Fruit fly (Drosophila melanogaster) whole organism, embryonic: Measurements from ENCODE around the gene holn1.
A peak's percentile ranks its signal among the peaks of the same experiment; 100 is the strongest.

ENCODE experiments used
- Aef1 ChIP-seq: fragments of 200-800 bp; sonication (Bioruptor generic); IDR thresholded peaks from 3 replicates; pipeline ENCODE4 v1.3.6; 2022; ENCODE audit warnings: missing biosample characterization, missing genetic modification characterization
- Antp ChIP-seq: fragments of 200-800 bp; sonication (Bioruptor generic); optimal IDR thresholded peaks from 3 replicates; lab custom pipeline; 2016; ENCODE audit warnings: missing biosample characterization, missing genetic modification characterization
- B-H2 ChIP-seq: fragments of 200-800 bp; sonication (Bioruptor generic); optimal IDR thresholded peaks from 2 replicates; lab custom pipeline; 2018; ENCODE audit warnings: missing biosample characterization, mild to moderate bottlenecking, missing genetic modification characterization
- CG10209 ChIP-seq: fragments of 200-800 bp; sonication (Bioruptor generic); optimal IDR thresholded peaks from 3 replicates; lab custom pipeline; 2017; ENCODE audit warnings: missing biosample characterization, mild to moderate bottlenecking, missing genetic modification characterization, missing genetic modification reagents
- CG1024 ChIP-seq: fragments of 200-800 bp; sonication (Bioruptor generic); IDR thresholded peaks from 2 replicates; pipeline ENCODE4 v1.3.6; 2022; ENCODE audit warnings: missing biosample characterization, missing genetic modification characterization
- CG10462 ChIP-seq: fragments of 200-800 bp; sonication (Bioruptor generic); optimal IDR thresholded peaks from 2 replicates; lab custom pipeline; 2016; ENCODE audit warnings: missing biosample characterization, missing genetic modification characterization
- CG12769 ChIP-seq: fragments of 200-800 bp; sonication (Bioruptor generic); optimal IDR thresholded peaks from 2 replicates; lab custom pipeline; 2019; ENCODE audit warnings: missing biosample characterization, mild to moderate bottlenecking, missing genetic modification characterization, moderate library complexity
- CG13296 ChIP-seq: fragments of 200-800 bp; sonication (Bioruptor generic); optimal IDR thresholded peaks from 3 replicates; lab custom pipeline; 2018; ENCODE audit warnings: missing biosample characterization, mild to moderate bottlenecking, missing genetic modification characterization
- CG13775 ChIP-seq: fragments of 200-800 bp; sonication (Bioruptor generic); optimal IDR thresholded peaks from 3 replicates; lab custom pipeline; 2017; ENCODE audit warnings: missing biosample characterization, mild to moderate bottlenecking, missing genetic modification characterization
- CG14014 ChIP-seq: fragments of 200-800 bp; sonication (Bioruptor generic); IDR thresholded peaks from 2 replicates; pipeline ENCODE4 v1.3.6; 2022; ENCODE audit warnings: missing biosample characterization, missing genetic modification characterization
- CG15514 ChIP-seq: fragments of 200-800 bp; sonication (Bioruptor generic); optimal IDR thresholded peaks from 3 replicates; lab custom pipeline; 2017; ENCODE audit warnings: missing biosample characterization, missing genetic modification characterization, mild to moderate bottlenecking, moderate library complexity, missing genetic modification reagents
- CG15601 ChIP-seq: fragments of 200-800 bp; sonication (Bioruptor generic); optimal IDR thresholded peaks from 3 replicates; lab custom pipeline; 2019; ENCODE audit warnings: missing biosample characterization, mild to moderate bottlenecking, missing genetic modification characterization, moderate library complexity
- CG1647 ChIP-seq: fragments of 200-800 bp; sonication (Bioruptor generic); optimal IDR thresholded peaks from 3 replicates; lab custom pipeline; 2016; ENCODE audit warnings: missing biosample characterization, missing genetic modification characterization
- CG16779 ChIP-seq: fragments of 200-800 bp; sonication (Bioruptor generic); IDR thresholded peaks from 2 replicates; pipeline ENCODE4 v1.3.6; 2022; ENCODE audit warnings: missing biosample characterization, missing genetic modification characterization
- CG18764 ChIP-seq: fragments of 200-800 bp; sonication (Bioruptor generic); optimal IDR thresholded peaks from 3 replicates; lab custom pipeline; 2016; ENCODE audit warnings: missing biosample characterization, missing genetic modification characterization
- CG2120 ChIP-seq: fragments of 200-800 bp; sonication (Bioruptor generic); optimal IDR thresholded peaks from 3 replicates; lab custom pipeline; 2016; ENCODE audit warnings: missing biosample characterization, missing genetic modification characterization
- CG2889 ChIP-seq: fragments of 200-800 bp; sonication (Bioruptor generic); IDR thresholded peaks from 3 replicates; pipeline ENCODE4 v1.3.6; 2022; ENCODE audit warnings: missing biosample characterization, missing genetic modification characterization
- CG31365 ChIP-seq: fragments of 200-800 bp; sonication (Bioruptor generic); optimal IDR thresholded peaks from 2 replicates; lab custom pipeline; 2018; ENCODE audit warnings: missing biosample characterization, mild to moderate bottlenecking, missing genetic modification characterization
- CG34224 ChIP-seq: fragments of 200-800 bp; sonication (Bioruptor generic); IDR thresholded peaks from 3 replicates; pipeline ENCODE4 v1.3.6; 2022; ENCODE audit warnings: missing biosample characterization, missing genetic modification characterization; ENCODE audit not compliant: partially characterized antibody
- CG4854 ChIP-seq: fragments of 200-800 bp; sonication (Bioruptor generic); optimal IDR thresholded peaks from 2 replicates; lab custom pipeline; 2016; ENCODE audit warnings: missing biosample characterization, missing genetic modification characterization, inconsistent platforms
- CG5180 ChIP-seq: fragments of 200-800 bp; sonication (Bioruptor generic); optimal IDR thresholded peaks from 3 replicates; lab custom pipeline; 2017; ENCODE audit warnings: missing biosample characterization, missing genetic modification characterization, mild to moderate bottlenecking, moderate library complexity, missing genetic modification reagents
- CG7786 ChIP-seq: fragments of 200-800 bp; sonication (Bioruptor generic); optimal IDR thresholded peaks from 2 replicates; lab custom pipeline; 2016; ENCODE audit warnings: missing biosample characterization, missing genetic modification characterization
- CG7839 ChIP-seq: fragments of 200-800 bp; sonication (Bioruptor generic); optimal IDR thresholded peaks from 3 replicates; lab custom pipeline; 2018; ENCODE audit warnings: missing biosample characterization, mild to moderate bottlenecking, missing genetic modification characterization, moderate library complexity
- CG9817 ChIP-seq: fragments of 200-800 bp; sonication (Bioruptor generic); optimal IDR thresholded peaks from 2 replicates; lab custom pipeline; 2018; ENCODE audit warnings: missing biosample characterization, mild to moderate bottlenecking, missing genetic modification characterization, moderate library complexity
- Dad ChIP-seq: fragments of 200-800 bp; sonication (Bioruptor generic); optimal IDR thresholded peaks from 3 replicates; lab custom pipeline; 2016; ENCODE audit warnings: missing biosample characterization, missing genetic modification characterization
- Drgx ChIP-seq: fragments of 200-800 bp; sonication (Bioruptor generic); IDR thresholded peaks from 2 replicates; pipeline ENCODE4 v1.3.6; 2022; ENCODE audit warnings: missing biosample characterization, missing genetic modification characterization
- H15 ChIP-seq: fragments of 200-800 bp; sonication (Bioruptor generic); IDR thresholded peaks from 3 replicates; pipeline ENCODE4 v1.3.6; 2022; ENCODE audit warnings: missing biosample characterization, missing genetic modification characterization
- MBD-R2 ChIP-seq: fragments of 200-800 bp; sonication (Bioruptor generic); IDR thresholded peaks from 2 replicates; pipeline ENCODE4 v1.3.6; 2022; ENCODE audit warnings: missing biosample characterization, missing genetic modification characterization
- Myb ChIP-seq: fragments of 200-800 bp; sonication (Bioruptor generic); optimal IDR thresholded peaks from 2 replicates; lab custom pipeline; 2016; ENCODE audit warnings: missing biosample characterization, missing genetic modification characterization
- Scr ChIP-seq: fragments of 200-800 bp; sonication (Bioruptor generic); IDR thresholded peaks from 2 replicates; pipeline ENCODE4 v1.3.6; 2022; ENCODE audit warnings: missing biosample characterization, missing genetic modification characterization; ENCODE audit not compliant: partially characterized antibody
- Sin3A ChIP-seq: fragments of >200 bp; optimal IDR thresholded peaks from 2 replicates; lab custom pipeline; 2018
- Sox102F ChIP-seq: fragments of 200-800 bp; sonication (Bioruptor generic); optimal IDR thresholded peaks from 2 replicates; lab custom pipeline; 2018; ENCODE audit warnings: missing biosample characterization, mild to moderate bottlenecking, missing genetic modification characterization, moderate library complexity
- Spps ChIP-seq: fragments of 200-800 bp; sonication (Bioruptor generic); optimal IDR thresholded peaks from 2 replicates; lab custom pipeline; 2018; ENCODE audit warnings: missing biosample characterization, mild to moderate bottlenecking, missing genetic modification characterization
- Usf ChIP-seq: fragments of 200-800 bp; sonication (Bioruptor generic); optimal IDR thresholded peaks from 2 replicates; lab custom pipeline; 2017; ENCODE audit warnings: missing genotype, missing biosample characterization, missing genetic modification characterization
- bsh ChIP-seq, 2 experiments: fragments of 200-800 bp; sonication (Bioruptor generic); optimal IDR thresholded peaks; 2 replicates each; lab custom pipeline; 2017 to 2018; ENCODE audit warnings: mild to moderate bottlenecking in 2 of 2, missing biosample characterization in 2 of 2, missing genetic modification characterization in 2 of 2, moderate library complexity in 1 of 2
- cas ChIP-seq: fragments of 200-800 bp; sonication (Bioruptor generic); IDR thresholded peaks from 2 replicates; pipeline ENCODE4 v1.3.6; 2022; ENCODE audit warnings: missing biosample characterization, missing genetic modification characterization
- grau ChIP-seq: fragments of 200-800 bp; optimal IDR thresholded peaks from 3 replicates; lab custom pipeline; 2019; ENCODE audit warnings: missing biosample characterization, mild to moderate bottlenecking, missing genetic modification characterization, moderate library complexity
- inv ChIP-seq: fragments of 200-800 bp; sonication (Bioruptor generic); IDR thresholded peaks from 2 replicates; pipeline ENCODE4 v1.3.6; 2022; ENCODE audit warnings: missing biosample characterization, missing genetic modification characterization; ENCODE audit not compliant: partially characterized antibody
- klu ChIP-seq: fragments of 200-800 bp; sonication (Bioruptor generic); IDR thresholded peaks from 2 replicates; pipeline ENCODE4 v1.3.6; 2022; ENCODE audit warnings: missing biosample characterization, missing genetic modification characterization
- lbe ChIP-seq: fragments of 200-800 bp; sonication (Bioruptor generic); optimal IDR thresholded peaks from 2 replicates; lab custom pipeline; 2016; ENCODE audit warnings: missing biosample characterization, mild to moderate bottlenecking, missing genetic modification characterization
- nau ChIP-seq: fragments of 200-800 bp; sonication (Bioruptor generic); optimal IDR thresholded peaks from 3 replicates; lab custom pipeline; 2017; ENCODE audit warnings: missing biosample characterization, mild to moderate bottlenecking, missing genetic modification characterization, missing genetic modification reagents
- odd ChIP-seq: fragments of 200-800 bp; sonication (Bioruptor generic); optimal IDR thresholded peaks from 2 replicates; lab custom pipeline; 2017; ENCODE audit warnings: missing biosample characterization, mild to moderate bottlenecking, missing genetic modification characterization
- otp ChIP-seq: fragments of 200-800 bp; sonication (Bioruptor generic); IDR thresholded peaks from 3 replicates; pipeline ENCODE4, ENCODE4 v1.3.6; 2022; ENCODE audit warnings: missing biosample characterization, missing genetic modification characterization
- ranshi ChIP-seq: fragments of 200-800 bp; sonication (Bioruptor generic); IDR thresholded peaks from 2 replicates; pipeline ENCODE4 v1.3.6; 2022; ENCODE audit warnings: missing biosample characterization, missing genetic modification characterization
- sens ChIP-seq: fragments of 200-800 bp; sonication (Bioruptor generic); peaks from one replicate; lab custom pipeline; 2016; ENCODE audit warnings: missing biosample characterization, missing genetic modification characterization
- tll ChIP-seq, 2 experiments: fragments of 200-800 bp in 1 of 2; fragments of >200 bp in 1 of 2; sonication (Bioruptor generic) in 1 of 2; optimal IDR thresholded peaks; 2 replicates each; lab custom pipeline; 2017 to 2019; ENCODE audit warnings: missing biosample characterization in 2 of 2, missing genetic modification characterization in 2 of 2, mild to moderate bottlenecking in 1 of 2, moderate library complexity in 1 of 2
- trh ChIP-seq: fragments of 200-800 bp; sonication (Bioruptor generic); optimal IDR thresholded peaks from 2 replicates; lab custom pipeline; 2016; ENCODE audit warnings: missing biosample characterization, missing genetic modification characterization
- vfl ChIP-seq: fragments of 200-800 bp; sonication (Bioruptor generic); optimal IDR thresholded peaks from 2 replicates; lab custom pipeline; 2016; ENCODE audit warnings: missing biosample characterization, missing genetic modification characterization

Gene holn1

dm6 chr2L:10387869-10388726 lies 47.7 kb upstream of the holn1 start, which contains the start of gene da (continued):
- 0 out of 2 replicates have a peak, but pooled peaks have one; percentile 17 for TF ChIP-seq ranshi (GFP tag; lab: Robert Waterston, UW)
- TF ChIP-seq Scr (GFP tag; lab: Robert Waterston, UW) = peak; percentile 59
- TF ChIP-seq lbe = no peak
- peak; percentile 57 for TF ChIP-seq Antp
- TF ChIP-seq CG13296 = peak; percentile 16
- TF ChIP-seq Sox102F (GFP tag; lab: Kevin White, UChicago) = no peak
- TF ChIP-seq Myb (GFP tag; lab: Kevin White, UChicago) = peak; percentile 29
- TF ChIP-seq bsh (GFP tag; optimal IDR thresholded peaks at IDR 0.05; lab: Kevin White, UChicago) = peak in 1 of 2 experiments; percentile 58
- TF ChIP-seq H15 = 0 out of 3 replicates have a peak, but pooled peaks have one; percentile 13
- TF ChIP-seq CG15601 (tag; lab: Kevin White, UChicago) = peak; percentile 48
- peak; percentile 61 for TF ChIP-seq CG7839 (tag; lab: Kevin White, UChicago)
- peak; percentile 55 for TF ChIP-seq CG7786
- TF ChIP-seq CG1024 (GFP tag; lab: Robert Waterston, UW) = peak; percentile 96
- peak; percentile 23 for TF ChIP-seq odd (GFP tag; lab: Kevin White, UChicago)
- peak; percentile 68 for TF ChIP-seq CG34224
- peak; percentile 54 for TF ChIP-seq B-H2 (GFP tag; lab: Kevin White, UChicago)
- peak in 1 of 2 experiments; percentile 12 for TF ChIP-seq tll (GFP tag; optimal IDR thresholded peaks at IDR 0.05; lab: Kevin White, UChicago)
- TF ChIP-seq trh (GFP tag; lab: Kevin White, UChicago) = no peak
- TF ChIP-seq sens (GFP tag; lab: Kevin White, UChicago) = peak; percentile 94
- peak; percentile 64; the same call in 1 of the 2 replicates for TF ChIP-seq CG14014 (GFP tag; lab: Robert Waterston, UW)
- no peak for TF ChIP-seq CG2889 (GFP tag; lab: Robert Waterston, UW)
- no peak for TF ChIP-seq CG9817
- TF ChIP-seq Sin3A (lab: Kevin White, UChicago) = no peak
- TF ChIP-seq Usf = no peak
- peak; percentile 61 for TF ChIP-seq MBD-R2 (GFP tag; lab: Robert Waterston, UW)
- TF ChIP-seq CG13775 (GFP tag; lab: Kevin White, UChicago) = peak; percentile 49
- TF ChIP-seq Aef1 (GFP tag; lab: Robert Waterston, UW) = peak; percentile 52; the same call in 2 of the 3 replicates
- TF ChIP-seq CG12769 (tag; lab: Kevin White, UChicago) = no peak
- TF ChIP-seq vfl = peak; percentile 53
- peak; percentile 79 for TF ChIP-seq CG2120 (GFP tag; lab: Kevin White, UChicago)
- TF ChIP-seq grau (tag; lab: Kevin White, UChicago) = peak; percentile 69
- peak; percentile 81 for TF ChIP-seq CG15514
- peak; percentile 45 for TF ChIP-seq Dad (GFP tag; lab: Kevin White, UChicago)
- TF ChIP-seq CG31365 (tag; lab: Kevin White, UChicago) = no peak
- peak; percentile 37; the same call in 1 of the 2 replicates for TF ChIP-seq Drgx
- no peak for TF ChIP-seq klu (GFP tag; lab: Robert Waterston, UW)
- no peak for TF ChIP-seq nau (GFP tag; lab: Kevin White, UChicago)
- TF ChIP-seq CG18764 (GFP tag; lab: Kevin White, UChicago) = peak; percentile 33
- TF ChIP-seq CG10462 (GFP tag; lab: Kevin White, UChicago) = peak; percentile 10
- TF ChIP-seq CG16779 (GFP tag; lab: Robert Waterston, UW) = no peak
- peak; percentile 24 for TF ChIP-seq CG1647 (GFP tag; lab: Kevin White, UChicago)
- no peak for TF ChIP-seq cas (GFP tag; lab: Robert Waterston, UW)
- peak; percentile 33; the same call in 1 of the 2 replicates for TF ChIP-seq inv (GFP tag; lab: Robert Waterston, UW)
- peak; percentile 52 for TF ChIP-seq CG10209
- no peak for TF ChIP-seq CG5180 (GFP tag; lab: Kevin White, UChicago)
- TF ChIP-seq otp (GFP tag; lab: Robert Waterston, UW) = no peak; the same call in 2 of the 3 replicates
- TF ChIP-seq CG4854 = peak; percentile 8
- TF ChIP-seq Spps (tag; lab: Kevin White, UChicago) = peak; percentile 23
